Worm (Caenorhabditis elegans) whole organism, L2 larva: ENCODE data around the gene rps-5.

Experiments
- F13H6.1 ChIP-seq: sonication (generic microtip); optimal IDR thresholded peaks from 2 replicates; lab custom pipeline; 2016; ENCODE audit warnings: missing genetic modification characterization, missing compliant biosample characterization
- R02D3.7 ChIP-seq: fragments of 150-350 bp; optimal IDR thresholded peaks from 2 replicates; lab custom pipeline; 2014; ENCODE audit warnings: missing biosample characterization, missing genetic modification characterization
- ceh-82 ChIP-seq: fragments of 150-350 bp; optimal IDR thresholded peaks from 2 replicates; lab custom pipeline; 2014; ENCODE audit warnings: missing biosample characterization, missing genetic modification characterization
- lin-13 ChIP-seq: fragments of 150-350 bp; optimal IDR thresholded peaks from 2 replicates; lab custom pipeline; 2014; ENCODE audit warnings: missing biosample characterization, missing genetic modification reagents, missing genetic modification characterization
- lsy-2 ChIP-seq, 2 experiments: fragments of 150-350 bp in 1 of 2; sonication (generic microtip) in 1 of 2; optimal IDR thresholded peaks; 2 replicates each; lab custom pipeline; 2014 to 2017; ENCODE audit warnings: missing biosample characterization in 2 of 2, missing genetic modification characterization in 2 of 2
- mab-5 ChIP-seq: fragments of 150-350 bp; optimal IDR thresholded peaks from 2 replicates; lab custom pipeline; 2014; ENCODE audit warnings: missing biosample characterization, missing genetic modification characterization
- mdl-1 ChIP-seq, 2 experiments: fragments of 150-350 bp in 1 of 2; sonication (generic microtip) in 1 of 2; optimal IDR thresholded peaks; 2 replicates each; lab custom pipeline; 2017; ENCODE audit warnings: missing biosample characterization in 2 of 2, missing genetic modification characterization in 2 of 2
- nhr-237 ChIP-seq: fragments of 150-350 bp; optimal IDR thresholded peaks from 2 replicates; lab custom pipeline; 2014; ENCODE audit warnings: missing biosample characterization, missing genetic modification characterization
- skn-1 ChIP-seq: sonication (generic microtip); optimal IDR thresholded peaks from 2 replicates; lab custom pipeline; 2017; ENCODE audit warnings: missing biosample characterization, missing genetic modification characterization
- snpc-4 ChIP-seq: fragments of 150-350 bp; optimal IDR thresholded peaks from 2 replicates; lab custom pipeline; 2014; ENCODE audit warnings: missing biosample characterization, missing genetic modification characterization
- unc-39 ChIP-seq: fragments of 150-350 bp; optimal IDR thresholded peaks from 2 replicates; lab custom pipeline; 2014; ENCODE audit warnings: missing biosample characterization, missing genetic modification characterization
- unc-62 ChIP-seq: fragments of 150-350 bp; optimal IDR thresholded peaks from 2 replicates; lab custom pipeline; 2014; ENCODE audit warnings: missing biosample characterization, missing genetic modification reagents, missing genetic modification characterization
- ztf-1 ChIP-seq: fragments of 200-800 bp; sonication (Bioruptor generic); conservative IDR thresholded peaks from 2 replicates; pipeline ENCODE4 v1.3.6; 2022; ENCODE audit warnings: missing genetic modification characterization, missing compliant biosample characterization
- ztf-11 ChIP-seq: sonication (generic microtip); optimal IDR thresholded peaks from 2 replicates; lab custom pipeline; 2017; ENCODE audit warnings: missing biosample characterization, missing genetic modification characterization

ce11 chrIV:11150844-11151243, 40.0 kb upstream of the rps-5 start, which contains the start of gene C08F8.2:
- TF ChIP-seq snpc-4 (tag; lab: Kevin White, UChicago) (no peak), ceh-82 (tag; lab: Kevin White, UChicago) (no peak), mdl-1 (tag; optimal IDR thresholded peaks at IDR 0.05; lab: Kevin White, UChicago) (no peak), F13H6.1 (tag; lab: Kevin White, UChicago) (no peak), R02D3.7 (tag; lab: Kevin White, UChicago) (no peak), unc-39 (no peak), lsy-2 (tag; optimal IDR thresholded peaks at IDR 0.05; lab: Kevin White, UChicago) (peak in 1 of 2 experiments; percentile 37), unc-62 (no peak), skn-1 (no peak), nhr-237 (no peak), mab-5 (tag; lab: Kevin White, UChicago) (no peak), ztf-11 (tag; lab: Kevin White, UChicago) (no peak), lin-13 (no peak), ztf-1 (GFP tag; lab: Robert Waterston, UW) (no peak)
